Comparison of ENCODE assay signal across 2 worm cellular contexts in the genomic region with DNA sequence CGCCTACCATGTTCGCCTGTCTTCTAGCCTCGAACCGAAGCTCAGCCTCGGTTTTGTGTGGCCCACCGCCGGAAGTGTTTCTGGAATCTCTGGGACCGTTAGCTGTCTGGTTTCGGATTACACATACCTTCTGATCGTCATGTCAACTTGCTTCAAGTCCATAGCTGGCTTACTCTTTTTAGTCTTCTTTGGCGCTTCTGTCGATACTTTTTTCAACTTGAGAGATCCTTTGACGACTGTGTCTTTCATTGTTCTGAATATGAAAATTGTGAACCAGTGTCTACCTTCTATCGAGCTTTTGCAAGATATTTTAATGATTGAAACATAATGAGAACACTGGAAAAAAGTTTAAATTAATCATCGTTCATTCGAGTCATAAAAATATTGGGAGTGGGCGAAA.
TF ChIP-seq lines count a peak whose summit lies in the region.

A gene (minus strand): TSS at position 255 of the 400 bp plus-strand sequence.

TF ChIP-seq in whole organism, L4 larva, 104 proteins besides CTCF, POLR2A, EP300 and RAD21:
- TF ChIP-seq F49E8.2 (tag; optimal IDR thresholded peaks at IDR 0.05; lab: Kevin White, UChicago; ENCODE audit: borderline replicate concordance), result peak; percentile 8
- 0 out of 2 replicates have a peak, but pooled peaks have one; percentile 39 for TF ChIP-seq Y75B8A.6 (GFP tag; IDR thresholded peaks at IDR 0.05; lab: Robert Waterston, UW)
- no peak for TF ChIP-seq ZK337.2 (GFP tag; IDR thresholded peaks at IDR 0.05; lab: Robert Waterston, UW)
- TF ChIP-seq Y5F2A.4 (GFP tag; optimal IDR thresholded peaks at IDR 0.05; lab: Kevin White, UChicago), result no peak
- no peak for TF ChIP-seq ztf-11 (tag; optimal IDR thresholded peaks at IDR 0.05; lab: Kevin White, UChicago)
- no peak for TF ChIP-seq ztf-7 (tag; optimal IDR thresholded peaks at IDR 0.05; lab: Kevin White, UChicago)
- TF ChIP-seq ceh-32 (tag; optimal IDR thresholded peaks at IDR 0.05; lab: Kevin White, UChicago; ENCODE audit: poor library complexity), result no peak
- no peak for TF ChIP-seq dve-1 (tag; optimal IDR thresholded peaks at IDR 0.05; lab: Kevin White, UChicago; ENCODE audit: insufficient read depth)
- no peak for TF ChIP-seq madf-9 (GFP tag; conservative IDR thresholded peaks at IDR 0.05; lab: Robert Waterston, UW)
- no peak for TF ChIP-seq aly-2 (tag; optimal IDR thresholded peaks at IDR 0.05; lab: Kevin White, UChicago)
- TF ChIP-seq nhr-48 (tag; optimal IDR thresholded peaks at IDR 0.05; lab: Kevin White, UChicago), result no peak
- TF ChIP-seq ces-1 (GFP tag; optimal IDR thresholded peaks at IDR 0.05; lab: Kevin White, UChicago), result no peak
- TF ChIP-seq hif-1 (tag; optimal IDR thresholded peaks at IDR 0.05; lab: Kevin White, UChicago), result no peak
- 0 out of 2 replicates have a peak, but pooled peaks have one; percentile 48 for TF ChIP-seq nhr-42 (GFP tag; IDR thresholded peaks at IDR 0.05; lab: Robert Waterston, UW)
- no peak for TF ChIP-seq ceh-62 (tag; optimal IDR thresholded peaks at IDR 0.05; lab: Kevin White, UChicago)
- no peak for TF ChIP-seq nhr-41 (GFP tag; IDR thresholded peaks at IDR 0.05; lab: Robert Waterston, UW)
- no peak for TF ChIP-seq pqm-1 (tag; optimal IDR thresholded peaks at IDR 0.05; lab: Kevin White, UChicago)
- no peak for TF ChIP-seq unc-130 (GFP tag; optimal IDR thresholded peaks at IDR 0.05; lab: Kevin White, UChicago)
- TF ChIP-seq mdt-29 (GFP tag; IDR thresholded peaks at IDR 0.05; lab: Robert Waterston, UW), result no peak
- TF ChIP-seq dmd-8 (GFP tag; IDR thresholded peaks at IDR 0.05; lab: Robert Waterston, UW), result no peak
- no peak for TF ChIP-seq ceh-82 (tag; optimal IDR thresholded peaks at IDR 0.05; lab: Kevin White, UChicago)
- 0 out of 2 replicates have a peak, but pooled peaks have one; percentile 5 for TF ChIP-seq lim-7 (GFP tag; IDR thresholded peaks at IDR 0.05; lab: Robert Waterston, UW)
- TF ChIP-seq pha-4 (GFP tag; IDR thresholded peaks at IDR 0.05; lab: Robert Waterston, UW), result 0 out of 2 replicates have a peak, but pooled peaks have one; percentile 12
- TF ChIP-seq pha-4 (tag; optimal IDR thresholded peaks at IDR 0.05; lab: Kevin White, UChicago), result no peak
- no peak for TF ChIP-seq zfp-2 (tag; optimal IDR thresholded peaks at IDR 0.05; lab: Kevin White, UChicago)
- no peak for TF ChIP-seq dmd-9 (GFP tag; IDR thresholded peaks at IDR 0.05; lab: Robert Waterston, UW)
- TF ChIP-seq zip-2 (tag; optimal IDR thresholded peaks at IDR 0.05; lab: Kevin White, UChicago), result no peak
- no peak for TF ChIP-seq R02D3.7 (tag; optimal IDR thresholded peaks at IDR 0.05; lab: Kevin White, UChicago)
- no peak for TF ChIP-seq F44E2.7 (GFP tag; IDR thresholded peaks at IDR 0.05; lab: Robert Waterston, UW)
- peak; percentile 41 for TF ChIP-seq ama-1 (optimal IDR thresholded peaks at IDR 0.05; lab: Kevin White, UChicago)
- peak; percentile 63 for TF ChIP-seq lin-38 (GFP tag; IDR thresholded peaks at IDR 0.05; lab: Robert Waterston, UW)
- no peak for TF ChIP-seq saeg-2 (GFP tag; IDR thresholded peaks at IDR 0.05; lab: Robert Waterston, UW)
- TF ChIP-seq Y48G9A.11 (GFP tag; IDR thresholded peaks at IDR 0.05; lab: Robert Waterston, UW), result no peak
- TF ChIP-seq mep-1 (tag; optimal IDR thresholded peaks at IDR 0.05; lab: Kevin White, UChicago), result no peak
- no peak for TF ChIP-seq mdl-1 (tag; optimal IDR thresholded peaks at IDR 0.05; lab: Kevin White, UChicago)
- TF ChIP-seq lsy-2 (tag; optimal IDR thresholded peaks at IDR 0.05; lab: Kevin White, UChicago), result no peak
- no peak for TF ChIP-seq dmd-6 (GFP tag; IDR thresholded peaks at IDR 0.05; lab: Robert Waterston, UW)
- no peak for TF ChIP-seq nhr-111 (GFP tag; optimal IDR thresholded peaks at IDR 0.05; lab: Kevin White, UChicago)
- TF ChIP-seq nhr-102 (tag; optimal IDR thresholded peaks at IDR 0.05; lab: Kevin White, UChicago), result no peak
- no peak for TF ChIP-seq vab-7 (GFP tag; IDR thresholded peaks at IDR 0.05; lab: Robert Waterston, UW)

TF ChIP-seq in whole organism, young adult, 124 proteins besides CTCF, POLR2A, EP300 and RAD21:
- TF ChIP-seq D2030.7 (GFP tag; IDR thresholded peaks at IDR 0.05; lab: Robert Waterston, UW) (peak; percentile 50; the same call in 1 of the 2 replicates), rcor-1 (GFP tag; IDR thresholded peaks at IDR 0.05; lab: Robert Waterston, UW) (0 out of 2 replicates have a peak, but pooled peaks have one; percentile 29), B0336.3 (GFP tag; IDR thresholded peaks at IDR 0.05; lab: Robert Waterston, UW) (peak; percentile 26; the same call in 1 of the 2 replicates), repo-1 (tag; optimal IDR thresholded peaks at IDR 0.05; lab: Kevin White, UChicago) (no peak), xnd-1 (tag; optimal IDR thresholded peaks at IDR 0.05; lab: Kevin White, UChicago) (no peak), tlf-1 (GFP tag; optimal IDR thresholded peaks at IDR 0.05; lab: Kevin White, UChicago) (peak; percentile 46), lin-54 (GFP tag; optimal IDR thresholded peaks at IDR 0.05; lab: Kevin White, UChicago) (peak; percentile 39), F37B4.10 (GFP tag; IDR thresholded peaks at IDR 0.05; lab: Robert Waterston, UW) (no peak), lsy-27 (tag; optimal IDR thresholded peaks at IDR 0.05; lab: Kevin White, UChicago; ENCODE audit: borderline replicate concordance, insufficient read depth) (no peak), ama-1 (optimal IDR thresholded peaks at IDR 0.05; lab: Kevin White, UChicago) (peak; percentile 60), ama-1 (GFP tag; optimal IDR thresholded peaks at IDR 0.05; lab: Kevin White, UChicago) (peak in 1 of 2 experiments; percentile 10), ceh-27 (GFP tag; optimal IDR thresholded peaks at IDR 0.05; lab: Kevin White, UChicago) (no peak), snpc-1.3 (tag; optimal IDR thresholded peaks at IDR 0.05; lab: Kevin White, UChicago; ENCODE audit: insufficient read depth) (peak; percentile 54), ekl-4 (GFP tag; IDR thresholded peaks at IDR 0.05; lab: Robert Waterston, UW) (0 out of 2 replicates have a peak, but pooled peaks have one; percentile 38), efl-1 (GFP tag; optimal IDR thresholded peaks at IDR 0.05; lab: Kevin White, UChicago) (peak; percentile 20), nhr-179 (tag; optimal IDR thresholded peaks at IDR 0.05; lab: Kevin White, UChicago) (no peak), B0035.1 (tag; optimal IDR thresholded peaks at IDR 0.05; lab: Kevin White, UChicago) (no peak), Y53G8AR.9 (GFP tag; conservative IDR thresholded peaks at IDR 0.05; lab: Robert Waterston, UW) (peak; percentile 61; the same call in 1 of the 2 replicates), cebp-1 (GFP tag; IDR thresholded peaks at IDR 0.05; lab: Robert Waterston, UW) (no peak; the same call in 1 of the 2 replicates), cebp-1 (tag; optimal IDR thresholded peaks at IDR 0.05; lab: Kevin White, UChicago) (peak; percentile 9), die-1 (tag; optimal IDR thresholded peaks at IDR 0.05; lab: Kevin White, UChicago) (no peak), bed-1 (GFP tag; IDR thresholded peaks at IDR 0.05; lab: Robert Waterston, UW) (no peak), snpc-3.4 (tag; optimal IDR thresholded peaks at IDR 0.05; lab: Kevin White, UChicago) (no peak), F33H1.4 (GFP tag; IDR thresholded peaks at IDR 0.05; lab: Robert Waterston, UW) (peak; percentile 28; the same call in 1 of the 2 replicates), lin-35 (GFP tag; optimal IDR thresholded peaks at IDR 0.05; lab: Kevin White, UChicago) (no peak), snpc-1.1 (tag; optimal IDR thresholded peaks at IDR 0.05; lab: Kevin White, UChicago; ENCODE audit: insufficient read depth) (peak; percentile 29), tbp1 (GFP tag; optimal IDR thresholded peaks at IDR 0.05; lab: Kevin White, UChicago) (no peak), mcd-1 (GFP tag; IDR thresholded peaks at IDR 0.05; lab: Robert Waterston, UW) (peak; percentile 6; the same call in 1 of the 2 replicates), F49E8.2 (tag; optimal IDR thresholded peaks at IDR 0.05; lab: Kevin White, UChicago; ENCODE audit: insufficient read depth) (peak; percentile 48), ceh-58 (GFP tag; IDR thresholded peaks at IDR 0.05; lab: Robert Waterston, UW) (0 out of 2 replicates have a peak, but pooled peaks have one; percentile 42), Y67H2A.10 (GFP tag; conservative IDR thresholded peaks at IDR 0.05; lab: Robert Waterston, UW) (0 out of 2 replicates have a peak, but pooled peaks have one; percentile 30), ceh-100 (GFP tag; IDR thresholded peaks at IDR 0.05; lab: Robert Waterston, UW) (0 out of 2 replicates have a peak, but pooled peaks have one; percentile 11), pha-4 (tag; optimal IDR thresholded peaks at IDR 0.05; lab: Kevin White, UChicago) (no peak), madf-3 (GFP tag; IDR thresholded peaks at IDR 0.05; lab: Robert Waterston, UW) (no peak), aptf-2 (GFP tag; conservative IDR thresholded peaks at IDR 0.05; lab: Robert Waterston, UW) (no peak), F39B2.1 (GFP tag; IDR thresholded peaks at IDR 0.05; lab: Robert Waterston, UW) (0 out of 2 replicates have a peak, but pooled peaks have one; percentile 11), hsf-1 (GFP tag; IDR thresholded peaks at IDR 0.05; lab: Robert Waterston, UW) (peak; percentile 66), lin-26 (GFP tag; IDR thresholded peaks at IDR 0.05; lab: Robert Waterston, UW) (peak; percentile 41; the same call in 1 of the 2 replicates), sea-2 (GFP tag; IDR thresholded peaks at IDR 0.05; lab: Robert Waterston, UW) (no peak), nfyb-1 (GFP tag; IDR thresholded peaks at IDR 0.05; lab: Robert Waterston, UW) (0 out of 2 replicates have a peak, but pooled peaks have one; percentile 12), madf-6 (GFP tag; IDR thresholded peaks at IDR 0.05; lab: Robert Waterston, UW) (peak; percentile 67), nhr-27 (tag; optimal IDR thresholded peaks at IDR 0.05; lab: Kevin White, UChicago) (peak; percentile 14)
TF ChIP-seq in whole organism, young adult: peak in this region for 24.
